Worm (Caenorhabditis elegans) whole organism, dauer: ENCODE data around the gene col-176.

Experiments
- unc-62 ChIP-seq: sonication (generic microtip); optimal IDR thresholded peaks from 2 replicates; lab custom pipeline; 2017; ENCODE audit warnings: missing biosample characterization, missing genetic modification reagents, missing genetic modification characterization

col-176 gene

DNA sequence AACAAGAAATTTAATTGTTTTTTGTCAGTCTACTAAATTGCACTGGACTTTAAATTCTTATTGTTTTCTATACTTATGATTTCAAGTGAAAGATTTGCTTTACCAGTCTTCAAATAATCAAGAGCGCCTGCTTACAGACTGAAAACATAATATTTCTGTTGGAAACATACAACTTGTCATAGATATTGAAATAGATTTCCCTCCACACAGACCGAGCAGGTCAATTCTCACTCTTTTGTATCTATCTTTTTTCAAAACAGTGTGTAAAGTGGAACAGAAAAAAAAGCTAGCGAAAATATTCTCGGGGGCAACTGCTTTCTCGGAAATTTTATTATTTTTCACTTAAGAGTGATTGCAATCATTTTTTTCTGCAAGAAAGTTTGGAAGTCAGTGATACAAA, 1.2 kb downstream of the col-176 start:
- TF ChIP-seq unc-62 (GFP tag; lab: Kevin White, UChicago) = no peak

DNA sequence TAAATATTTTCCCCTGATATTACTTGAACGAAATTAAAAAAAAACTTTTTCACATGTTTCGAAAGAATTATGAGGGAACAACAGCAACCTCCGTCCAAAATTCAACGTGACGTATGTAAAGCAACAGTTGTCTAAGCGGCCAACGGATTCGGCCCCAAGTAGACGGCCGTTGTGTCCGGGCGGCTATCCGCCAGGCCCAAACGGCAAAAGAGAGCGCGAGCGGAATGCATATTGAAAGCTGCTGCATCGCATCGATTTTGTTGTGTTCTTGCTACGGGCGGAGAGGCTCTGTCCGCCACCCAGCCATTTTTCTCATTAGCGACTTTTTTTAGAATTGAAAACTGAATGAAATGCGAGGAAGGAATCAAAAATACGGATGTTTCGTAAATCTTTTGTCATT, 1.8 kb downstream of the col-176 start:
- no peak for TF ChIP-seq unc-62 (GFP tag; lab: Kevin White, UChicago)

DNA sequence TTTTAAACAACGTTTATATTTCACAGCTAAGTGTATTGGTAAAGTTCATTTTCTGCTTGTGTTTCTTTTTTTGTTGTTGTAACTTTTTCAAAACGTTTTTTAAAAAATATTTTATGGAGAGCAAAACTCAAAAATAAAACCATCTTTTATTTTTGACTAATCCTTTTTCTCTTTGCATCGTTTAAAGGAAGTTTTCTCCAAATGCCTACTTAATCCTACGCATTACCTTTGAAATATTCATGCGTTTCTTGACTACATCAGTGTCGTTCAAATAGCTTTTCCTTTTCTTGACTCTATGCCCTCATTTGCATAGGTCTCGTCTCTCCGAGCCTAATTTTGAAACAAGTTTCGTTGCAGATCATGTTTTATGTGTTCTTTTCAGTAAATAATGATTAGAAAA, 3.7 kb downstream of the col-176 start:
- no peak for TF ChIP-seq unc-62 (GFP tag; lab: Kevin White, UChicago)

DNA sequence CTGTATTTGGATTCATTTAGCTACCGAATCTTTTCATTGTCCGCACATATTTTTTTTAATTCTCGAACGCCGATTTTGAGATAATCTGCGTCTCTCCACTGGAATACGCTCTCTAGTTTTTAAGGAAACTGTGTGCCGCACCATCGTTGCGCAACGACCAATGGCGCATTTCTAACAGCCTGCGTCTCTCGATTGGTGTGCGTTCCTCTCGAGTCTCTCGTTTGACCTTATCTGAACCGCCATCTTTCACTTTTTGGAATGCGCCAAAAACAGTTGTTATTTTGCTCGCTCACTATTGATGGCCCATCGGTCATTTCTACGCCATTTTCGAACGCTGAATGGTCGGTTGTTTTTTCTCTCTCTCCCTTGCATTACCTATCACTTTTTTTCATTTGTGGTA, 5.9 kb downstream of the col-176 start:
- no peak for TF ChIP-seq unc-62 (GFP tag; lab: Kevin White, UChicago)

DNA sequence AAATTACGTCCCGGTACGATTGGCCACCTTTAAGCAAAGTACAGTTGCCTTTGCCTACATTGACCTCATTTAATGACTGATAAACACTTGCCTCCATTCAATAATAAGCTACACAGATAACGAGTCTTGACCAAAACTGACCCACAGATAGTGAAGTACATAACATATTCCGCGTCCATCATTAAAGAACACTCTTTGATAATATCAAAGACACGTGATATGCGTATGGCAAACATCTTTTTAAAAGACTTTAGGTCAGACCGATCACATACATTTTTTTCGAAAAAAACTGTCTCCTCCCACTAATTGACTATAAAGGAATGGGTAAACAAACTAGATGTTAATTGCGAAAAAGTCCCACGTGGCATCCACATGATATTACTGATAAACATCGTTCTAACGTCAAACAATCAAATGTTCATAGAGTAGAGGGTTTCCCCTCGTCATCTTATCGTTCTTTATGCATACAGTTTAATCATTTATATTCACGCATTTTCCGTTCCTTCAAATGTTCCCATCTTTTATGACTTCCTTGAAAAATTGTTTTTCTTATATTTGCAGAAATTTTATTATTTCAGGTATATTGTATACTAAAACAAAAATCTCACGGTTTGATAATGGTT, 6.8 kb downstream of the col-176 start, which contains the start of gene W07E11.1:
W07E11.1 (plus strand) TSS at position 573 of the 623 bp plus-strand sequence.
- no peak for TF ChIP-seq unc-62 (GFP tag; lab: Kevin White, UChicago)

DNA sequence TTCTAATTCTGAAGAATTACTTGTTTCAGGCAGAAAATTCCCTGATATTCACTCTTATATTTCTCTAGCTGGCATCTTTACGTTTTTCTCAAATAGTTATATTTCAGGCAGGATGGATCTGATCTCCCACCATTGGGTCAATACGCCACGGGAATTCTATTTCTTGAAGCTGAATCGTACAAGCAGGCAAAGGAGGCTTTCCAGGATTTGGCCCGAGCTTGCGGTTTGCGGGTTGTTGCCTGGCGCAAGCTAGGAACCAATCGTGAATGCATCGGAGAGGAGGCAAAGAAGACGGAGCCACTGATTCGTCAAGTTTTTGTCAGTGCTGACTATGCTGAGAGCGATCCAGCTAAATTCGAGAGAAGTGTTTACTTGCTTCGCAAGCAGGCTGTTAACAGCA, 7.7 kb downstream of the col-176 start:
- TF ChIP-seq unc-62 (GFP tag; lab: Kevin White, UChicago) = no peak

DNA sequence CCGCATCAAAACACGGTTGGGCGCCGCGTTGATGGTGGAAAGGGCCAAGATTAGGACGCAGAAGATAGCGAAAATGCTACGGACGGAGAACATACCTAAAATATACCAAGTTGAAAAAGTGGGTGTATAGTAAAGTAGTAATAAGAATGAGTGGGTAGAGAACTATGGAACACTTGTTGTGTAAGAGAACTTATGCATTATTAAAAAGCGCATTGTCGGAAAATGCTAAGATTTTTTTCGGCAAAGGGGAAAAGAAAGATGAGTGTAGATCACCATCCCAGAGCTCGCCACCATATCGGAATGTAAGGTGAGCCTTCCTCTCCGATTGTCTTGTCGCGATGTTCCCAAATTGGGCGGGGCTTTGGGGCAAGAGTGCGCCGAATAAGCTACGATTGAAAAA, 10.5 kb downstream of the col-176 start, which contains the start of gene flp-28:
flp-28 (minus strand) TSS at position 101 of the 400 bp plus-strand sequence.
- no peak for TF ChIP-seq unc-62 (GFP tag; lab: Kevin White, UChicago)

DNA sequence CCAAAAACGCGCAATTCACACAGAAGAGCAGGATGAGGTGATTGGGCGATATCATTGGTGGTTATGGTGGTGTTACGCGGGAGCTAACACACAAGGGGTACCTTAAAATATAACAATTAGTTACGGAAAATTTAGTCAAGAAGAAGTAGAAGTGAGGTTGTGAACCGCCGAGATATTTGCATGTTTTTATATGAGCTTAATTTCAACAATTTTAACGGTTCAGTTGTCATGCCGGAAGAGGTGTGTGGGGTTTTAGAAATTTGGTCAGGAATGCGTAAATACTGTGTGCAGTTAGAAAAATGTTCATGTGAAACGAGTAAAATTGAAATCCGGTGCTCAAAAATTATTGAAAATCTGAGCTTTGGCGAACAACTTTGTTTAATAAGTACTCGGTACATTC, 15.5 kb downstream of the col-176 start, which contains the start of gene flp-3:
flp-3 (minus strand) TSS at position 101 of the 400 bp plus-strand sequence.
- TF ChIP-seq unc-62 (GFP tag; lab: Kevin White, UChicago) = no peak

DNA sequence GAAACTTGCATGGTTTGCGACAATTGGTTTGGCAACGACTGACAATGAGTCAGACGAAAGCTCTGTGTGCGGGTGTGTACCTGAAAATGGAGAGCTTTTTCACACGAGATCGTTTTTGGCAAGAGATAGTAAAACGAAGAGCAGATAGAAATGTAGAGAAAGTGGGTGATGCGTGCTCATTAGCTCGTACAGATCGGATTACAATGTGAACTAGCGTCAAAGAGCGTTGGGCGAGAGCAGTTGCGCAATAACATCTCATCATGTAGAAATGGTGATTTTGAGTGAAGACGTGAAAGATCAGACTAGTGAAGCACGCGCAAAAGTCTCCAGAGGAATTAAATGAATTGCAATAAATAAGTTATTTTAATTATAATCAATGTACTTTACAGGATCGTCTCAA, 17.7 kb downstream of the col-176 start, which contains the start of gene flp-2:
flp-2 (minus strand) TSS at position 101 of the 400 bp plus-strand sequence.
- no peak for TF ChIP-seq unc-62 (GFP tag; lab: Kevin White, UChicago)

DNA sequence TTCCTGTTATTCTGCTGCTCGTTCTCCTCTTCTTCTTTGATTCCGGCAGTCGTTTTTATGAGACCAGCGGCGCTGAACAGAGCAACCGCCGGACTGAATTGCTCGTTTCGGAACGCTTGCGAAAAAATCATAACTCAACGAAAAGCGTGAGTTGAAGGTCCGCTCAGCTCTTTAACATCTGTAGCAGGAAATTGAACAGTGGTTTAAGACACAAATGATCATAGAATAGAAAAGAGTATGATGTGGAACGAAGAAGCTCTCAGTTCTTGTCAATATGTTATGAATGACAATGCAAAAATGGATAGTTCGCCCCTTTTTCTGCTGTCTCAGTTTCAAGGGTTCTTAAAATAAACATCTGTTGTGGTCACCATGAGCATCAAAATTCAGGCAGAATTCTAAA, 36.3 kb downstream of the col-176 start:
- TF ChIP-seq unc-62 (GFP tag; lab: Kevin White, UChicago) = no peak

DNA sequence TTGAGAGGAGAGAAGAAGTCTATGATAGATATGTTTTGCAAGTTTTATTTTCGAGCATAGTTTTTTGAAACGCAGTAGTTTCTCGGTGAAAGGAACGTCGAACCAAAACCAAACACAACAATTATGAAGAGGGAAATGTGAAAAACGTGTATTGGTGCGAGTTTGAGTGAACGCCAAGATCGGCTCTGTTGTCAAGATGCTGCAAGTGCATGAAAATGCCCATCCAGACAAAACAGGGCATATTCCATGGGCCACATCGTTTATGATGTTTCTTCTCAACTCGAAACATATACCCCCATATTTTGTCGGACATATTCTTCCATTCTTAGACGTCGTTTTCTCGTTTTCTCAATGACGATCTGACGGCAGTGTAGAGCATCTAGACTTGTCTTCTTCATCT, 45.6 kb downstream of the col-176 start:
- no peak for TF ChIP-seq unc-62 (GFP tag; lab: Kevin White, UChicago)

DNA sequence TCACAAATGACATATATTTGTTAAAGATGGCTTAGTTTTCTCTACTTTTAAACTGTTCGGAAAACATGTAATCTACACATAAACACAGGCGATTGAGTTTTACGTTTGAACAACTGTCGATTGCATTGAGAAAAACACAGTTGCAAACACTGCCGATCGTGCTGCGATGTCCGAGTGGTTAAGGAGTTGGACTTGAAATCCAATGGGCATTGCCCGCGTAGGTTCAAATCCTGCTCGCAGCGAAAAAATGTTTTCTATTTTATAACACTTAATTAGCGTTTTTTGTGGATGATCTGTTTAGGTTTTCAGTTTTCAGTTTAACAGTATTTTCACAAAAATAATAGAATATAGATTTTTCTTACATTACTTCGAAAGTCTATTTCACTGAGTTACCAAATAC, 46.9 kb downstream of the col-176 start:
- TF ChIP-seq unc-62 (GFP tag; lab: Kevin White, UChicago) = no peak
